Worm (Caenorhabditis elegans): ENCODE data around the gene C29E4.13.

- TF ChIP-seq ceh-16 (tag; optimal IDR thresholded peaks at IDR 0.05) (no peak), fos-1 (tag; optimal IDR thresholded peaks at IDR 0.05) (no peak), mdl-1 (tag; optimal IDR thresholded peaks at IDR 0.05) (no peak)
These were observed 12.9 kb upstream of the C29E4.13 start, which contains the start of gene kle-2 for ce11 chrIII:7941417-7941816.

Measured in whole organism, L2 larva.